Fruit fly (Drosophila melanogaster): Measurements from ENCODE around the gene Rab19.

DNA sequence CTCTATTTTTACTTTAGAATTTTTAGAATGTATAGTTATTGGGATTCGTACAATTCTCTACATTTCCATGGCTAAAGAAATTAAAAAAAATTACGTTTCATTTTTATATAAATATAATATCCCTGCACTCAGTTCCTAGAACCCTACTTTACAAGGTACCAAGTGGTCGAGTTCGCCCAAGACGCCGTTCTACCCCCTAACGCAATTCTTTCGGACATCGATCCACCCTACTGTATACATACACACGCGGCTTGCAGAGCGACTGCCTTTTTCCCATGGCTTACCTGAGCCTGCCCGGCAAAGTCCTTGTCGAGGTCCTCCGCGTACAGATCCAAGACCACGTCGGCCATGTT is 17.9 kb downstream of the Rab19 start:
- no peak for TF ChIP-seq Sin3A (optimal IDR thresholded peaks at IDR 0.05)
- no peak for TF ChIP-seq ttk (optimal IDR thresholded peaks at IDR 0.05)
- no peak for TF ChIP-seq insv (optimal IDR thresholded peaks at IDR 0.05)
- TF ChIP-seq h (optimal IDR thresholded peaks at IDR 0.05): no peak
